Worm (Caenorhabditis elegans): Measurements from ENCODE around the gene pac-1.

DNA sequence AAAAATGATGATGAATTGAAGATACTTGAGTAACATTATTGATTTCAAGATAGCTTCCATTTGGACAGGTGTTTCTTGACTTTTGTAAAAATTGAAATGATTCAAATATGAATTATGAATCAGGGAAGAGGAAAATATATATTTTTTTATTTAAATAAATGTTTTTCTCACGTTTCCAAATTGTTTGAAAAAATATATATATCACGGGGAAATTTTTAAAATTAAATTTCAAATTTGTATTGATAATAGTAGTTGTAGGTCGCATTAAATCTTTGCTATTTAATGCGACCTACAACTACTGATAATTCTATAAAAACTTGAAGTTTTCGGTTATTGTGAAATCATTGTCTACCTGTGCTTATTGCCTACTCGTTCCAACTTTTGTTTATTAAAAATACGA, 25.1 kb downstream of the pac-1 start, which contains the start of gene ZC21.8:
- TF ChIP-seq nhr-237 (tag; optimal IDR thresholded peaks at IDR 0.05) (no peak), drap-1 (GFP tag; optimal IDR thresholded peaks at IDR 0.05) (no peak), unc-39 (tag; optimal IDR thresholded peaks at IDR 0.05) (no peak), elt-1 (tag; optimal IDR thresholded peaks at IDR 0.05; ENCODE audit: borderline replicate concordance, insufficient read depth) (no peak), ztf-11 (tag; optimal IDR thresholded peaks at IDR 0.05) (no peak), nhr-12 (tag; optimal IDR thresholded peaks at IDR 0.05) (no peak), mls-2 (tag; optimal IDR thresholded peaks at IDR 0.05) (no peak)

All from whole organism, mixed stage, embryonic.